Worm (Caenorhabditis elegans) whole organism, L2 larva: Measurements from ENCODE around the gene K02D10.1.

Experiments used
- ZK546.5 ChIP-seq: sonication (generic microtip); optimal IDR thresholded peaks from 2 replicates; lab custom pipeline; 2017; ENCODE audit warnings: missing biosample characterization, missing genetic modification characterization
- ama-1 ChIP-seq: fragments of 150-350 bp; optimal IDR thresholded peaks from 2 replicates; lab custom pipeline; 2018; ENCODE audit warnings: inconsistent platforms
- ceh-16 ChIP-seq: fragments of 150-350 bp; optimal IDR thresholded peaks from 2 replicates; lab custom pipeline; 2014; ENCODE audit warnings: missing biosample characterization, missing genetic modification characterization
- elt-1 ChIP-seq: fragments of 150-350 bp; optimal IDR thresholded peaks from 2 replicates; lab custom pipeline; 2014; ENCODE audit warnings: missing biosample characterization, missing genetic modification characterization
- lsy-2 ChIP-seq, 2 experiments: fragments of 150-350 bp in 1 of 2; sonication (generic microtip) in 1 of 2; optimal IDR thresholded peaks; 2 replicates each; lab custom pipeline; 2014 to 2017; ENCODE audit warnings: missing biosample characterization in 2 of 2, missing genetic modification characterization in 2 of 2
- nhr-11 ChIP-seq: fragments of 150-350 bp; optimal IDR thresholded peaks from 2 replicates; lab custom pipeline; 2014; ENCODE audit warnings: missing biosample characterization, missing genetic modification characterization
- unc-39 ChIP-seq: fragments of 150-350 bp; optimal IDR thresholded peaks from 2 replicates; lab custom pipeline; 2014; ENCODE audit warnings: missing biosample characterization, missing genetic modification characterization
- unc-62 ChIP-seq: fragments of 150-350 bp; optimal IDR thresholded peaks from 2 replicates; lab custom pipeline; 2014; ENCODE audit warnings: missing biosample characterization, missing genetic modification reagents, missing genetic modification characterization

- TF ChIP-seq unc-39 (tag; lab: Kevin White, UChicago) (no peak), ZK546.5 (tag; lab: Kevin White, UChicago) (no peak), lsy-2 (tag; optimal IDR thresholded peaks at IDR 0.05; lab: Kevin White, UChicago) (no peak), ceh-16 (tag; lab: Kevin White, UChicago) (no peak), ama-1 (lab: Kevin White, UChicago) (no peak), unc-62 (no peak), elt-1 (no peak), nhr-11 (tag; lab: Kevin White, UChicago) (no peak)
Measured at ce11 chrIII:8792251-8792650, 22.9 kb downstream of the K02D10.1 start, which contains the start of gene ztf-1.
